Worm (Caenorhabditis elegans): ENCODE results near the gene F55A11.7.

Gene F55A11.7

ce11 chrV:11818786-11819185 is 31.5 kb upstream of the F55A11.7 start:
- TF ChIP-seq T26A8.4 (GFP tag; IDR thresholded peaks at IDR 0.05) = no peak
- TF ChIP-seq unc-62 (GFP tag; optimal IDR thresholded peaks at IDR 0.05 in 1 of 2) = peak in 1 of 2 experiments; percentile 44
- no peak for TF ChIP-seq unc-62 (tag; optimal IDR thresholded peaks at IDR 0.05)

- no peak for TF ChIP-seq aha-1 (tag)
- TF ChIP-seq lin-38 (GFP tag; IDR thresholded peaks at IDR 0.05) = 0 out of 2 replicates have a peak, but pooled peaks have one; percentile 15
- TF ChIP-seq D1046.2 (GFP tag; IDR thresholded peaks at IDR 0.05) = 0 out of 2 replicates have a peak, but pooled peaks have one; percentile 11
- 0 out of 2 replicates have a peak, but pooled peaks have one; percentile 32 for TF ChIP-seq Y105C5A.15 (GFP tag; IDR thresholded peaks at IDR 0.05)
- TF ChIP-seq pha-4 (GFP tag; IDR thresholded peaks at IDR 0.05) = 0 out of 2 replicates have a peak, but pooled peaks have one; percentile 35
- TF ChIP-seq pha-4 (tag; optimal IDR thresholded peaks at IDR 0.05) = no peak
- TF ChIP-seq unc-130 (GFP tag; optimal IDR thresholded peaks at IDR 0.05) = no peak
- peak; percentile 17; the same call in 1 of the 2 replicates for TF ChIP-seq nhr-42 (GFP tag; IDR thresholded peaks at IDR 0.05)
- TF ChIP-seq php-3 (GFP tag; IDR thresholded peaks at IDR 0.05) = no peak
- 0 out of 2 replicates have a peak, but pooled peaks have one; percentile 12 for TF ChIP-seq ceh-20 (GFP tag; IDR thresholded peaks at IDR 0.05)
- TF ChIP-seq zfp-3 (GFP tag; conservative IDR thresholded peaks at IDR 0.05) = peak; percentile 79; the same call in 1 of the 2 replicates
- TF ChIP-seq zip-2 (tag; optimal IDR thresholded peaks at IDR 0.05) = no peak
- TF ChIP-seq tra-1 (GFP tag; IDR thresholded peaks at IDR 0.05) = no peak
- no peak for TF ChIP-seq egl-27 (tag; optimal IDR thresholded peaks at IDR 0.05)
Observed at ce11 chrV:11818064-11818463, 30.8 kb upstream of the F55A11.7 start.

ce11 chrV:11817263-11817726 is 30.1 kb upstream of the F55A11.7 start:
- TF ChIP-seq lin-15B (tag; optimal IDR thresholded peaks at IDR 0.05) = no peak
- TF ChIP-seq Y105C5A.15 (GFP tag; IDR thresholded peaks at IDR 0.05) = 0 out of 2 replicates have a peak, but pooled peaks have one; percentile 59
- TF ChIP-seq mdt-29 (GFP tag; IDR thresholded peaks at IDR 0.05) = no peak; the same call in 1 of the 2 replicates
- no peak for TF ChIP-seq zag-1 (tag; optimal IDR thresholded peaks at IDR 0.05)
- 0 out of 2 replicates have a peak, but pooled peaks have one; percentile 72 for TF ChIP-seq nhr-42 (GFP tag; IDR thresholded peaks at IDR 0.05)
- TF ChIP-seq F26F4.8 (GFP tag; conservative IDR thresholded peaks at IDR 0.05) = no peak
- peak; percentile 63 for TF ChIP-seq lin-38 (GFP tag; IDR thresholded peaks at IDR 0.05)
- TF ChIP-seq ceh-82 (tag; optimal IDR thresholded peaks at IDR 0.05) = no peak
- TF ChIP-seq ceh-44 (GFP tag; IDR thresholded peaks at IDR 0.05) = no peak
- TF ChIP-seq hif-1 (tag; optimal IDR thresholded peaks at IDR 0.05) = peak in 1 of 2 experiments; percentile 11
- TF ChIP-seq nhr-76 (tag; optimal IDR thresholded peaks at IDR 0.05) = no peak
- no peak for TF ChIP-seq daf-12 (tag; optimal IDR thresholded peaks at IDR 0.05)
- no peak for TF ChIP-seq zfp-2 (tag; optimal IDR thresholded peaks at IDR 0.05)
- TF ChIP-seq egl-43 (GFP tag; IDR thresholded peaks at IDR 0.05) = no peak
- no peak for TF ChIP-seq aha-1 (tag)
- TF ChIP-seq Y75B8A.6 (GFP tag; IDR thresholded peaks at IDR 0.05) = peak; percentile 7; the same call in 1 of the 2 replicates
- peak; percentile 25; the same call in 1 of the 2 replicates for TF ChIP-seq dmd-6 (GFP tag; IDR thresholded peaks at IDR 0.05)
- no peak for TF ChIP-seq mes-2 (tag; optimal IDR thresholded peaks at IDR 0.05; ENCODE audit: poor library complexity, severe bottlenecking)
- peak; percentile 72; the same call in 1 of the 2 replicates for TF ChIP-seq pha-4 (GFP tag; IDR thresholded peaks at IDR 0.05)
- TF ChIP-seq pha-4 (tag; optimal IDR thresholded peaks at IDR 0.05) = no peak
- no peak for TF ChIP-seq dmd-9 (GFP tag; IDR thresholded peaks at IDR 0.05)
- peak; percentile 74 for TF ChIP-seq T26A8.4 (GFP tag; IDR thresholded peaks at IDR 0.05)
- no peak for TF ChIP-seq zip-2 (tag; optimal IDR thresholded peaks at IDR 0.05)
- no peak for TF ChIP-seq nhr-6 (tag; optimal IDR thresholded peaks at IDR 0.05)
- TF ChIP-seq nhr-102 (tag; optimal IDR thresholded peaks at IDR 0.05) = peak; percentile 55
- no peak for TF ChIP-seq F10B5.3 (tag; optimal IDR thresholded peaks at IDR 0.05)
- TF ChIP-seq egl-27 (tag; optimal IDR thresholded peaks at IDR 0.05) = no peak
- TF ChIP-seq mxl-2 (GFP tag; conservative IDR thresholded peaks at IDR 0.05) = no peak
- no peak for TF ChIP-seq tag-97 (GFP tag; IDR thresholded peaks at IDR 0.05)
- TF ChIP-seq hlh-30 (tag; optimal IDR thresholded peaks at IDR 0.05; ENCODE audit: insufficient read depth) = no peak
- no peak for TF ChIP-seq duxl-1 (tag; optimal IDR thresholded peaks at IDR 0.05; ENCODE audit: poor library complexity)
- no peak for TF ChIP-seq aly-2 (tag; optimal IDR thresholded peaks at IDR 0.05)
- TF ChIP-seq ces-1 (GFP tag; optimal IDR thresholded peaks at IDR 0.05) = no peak
- TF ChIP-seq sdz-12 (GFP tag; optimal IDR thresholded peaks at IDR 0.05) = no peak
- no peak for TF ChIP-seq ceh-32 (tag; optimal IDR thresholded peaks at IDR 0.05; ENCODE audit: poor library complexity)
- no peak for TF ChIP-seq ctbp-1 (GFP tag; IDR thresholded peaks at IDR 0.05)
- 0 out of 2 replicates have a peak, but pooled peaks have one; percentile 10 for TF ChIP-seq lim-7 (GFP tag; IDR thresholded peaks at IDR 0.05)
- 0 out of 4 replicates have a peak, but pooled peaks of 1 of the 2 experiments have one; percentile 29 for TF ChIP-seq madf-5 (GFP tag; IDR thresholded peaks at IDR 0.05)

Data from whole organism, L4 larva.